Worm (Caenorhabditis elegans): ENCODE results near the gene C52E2.2.

DNA sequence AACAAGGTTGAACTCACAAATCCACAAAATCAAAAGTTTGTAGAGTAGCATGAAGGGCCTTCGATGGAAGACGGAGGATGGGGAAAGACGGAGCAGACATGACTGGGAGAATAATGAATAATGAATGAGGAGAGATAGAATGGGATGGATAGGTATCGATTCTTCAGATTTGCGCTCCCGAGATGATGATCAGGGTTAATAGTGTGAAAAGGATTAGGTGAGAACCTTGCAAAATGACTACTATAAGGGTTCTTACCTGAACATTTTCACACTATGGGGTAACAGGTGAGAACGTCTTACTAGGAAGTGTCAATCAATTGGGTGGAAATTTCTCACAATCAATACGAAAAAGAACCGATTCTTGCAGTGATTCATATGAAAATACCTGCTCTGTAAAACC lies 2.3 kb upstream of the C52E2.2 start, which contains the start of gene fbxb-96:
- no peak for TF ChIP-seq unc-62 (GFP tag; optimal IDR thresholded peaks at IDR 0.05)
- TF ChIP-seq mep-1 (tag; optimal IDR thresholded peaks at IDR 0.05), result no peak
- TF ChIP-seq ztf-11 (tag; optimal IDR thresholded peaks at IDR 0.05), result no peak
- no peak for TF ChIP-seq unc-39 (tag; optimal IDR thresholded peaks at IDR 0.05)
- no peak for TF ChIP-seq M03D4.4 (tag; optimal IDR thresholded peaks at IDR 0.05)
- TF ChIP-seq snpc-4 (tag; optimal IDR thresholded peaks at IDR 0.05), result no peak
- TF ChIP-seq hlh-1 (tag; optimal IDR thresholded peaks at IDR 0.05), result no peak
- no peak for TF ChIP-seq pha-4 (tag; optimal IDR thresholded peaks at IDR 0.05)
- TF ChIP-seq elt-3 (tag; optimal IDR thresholded peaks at IDR 0.05), result no peak

All from whole organism, mixed stage, embryonic.